Worm (Caenorhabditis elegans) whole organism, young adult: Measurements from ENCODE around the gene cyb-3.

Experiments used
- B0019.2 ChIP-seq: fragments of 200-800 bp; sonication (Bioruptor generic); conservative IDR thresholded peaks from 2 replicates; pipeline ENCODE4 v1.3.6; 2022; ENCODE audit warnings: missing genetic modification reagents, missing genetic modification characterization, missing compliant biosample characterization
- C06A6.2 ChIP-seq: fragments of 200-800 bp; sonication (Bioruptor generic); conservative IDR thresholded peaks from 2 replicates; pipeline ENCODE4 v1.3.6; 2022; ENCODE audit warnings: missing genetic modification characterization, missing compliant biosample characterization
- F23B12.7 ChIP-seq: sonication (generic microtip); optimal IDR thresholded peaks from 2 replicates; lab custom pipeline; 2017; ENCODE audit warnings: missing genetic modification characterization, mild to moderate bottlenecking, missing compliant biosample characterization, antibody characterized with exemption, moderate library complexity; ENCODE audit not compliant: insufficient read depth
- F33H1.4 ChIP-seq: fragments of 200-800 bp; sonication (Bioruptor generic); IDR thresholded peaks from 2 replicates; pipeline ENCODE4 v1.3.6; 2022; ENCODE audit warnings: missing genetic modification reagents, missing genetic modification characterization, missing compliant biosample characterization
- F49E8.2 ChIP-seq: sonication (generic microtip); optimal IDR thresholded peaks from 3 replicates; lab custom pipeline; 2017; ENCODE audit warnings: missing genetic modification characterization, mild to moderate bottlenecking, missing compliant biosample characterization, antibody characterized with exemption, moderate library complexity; ENCODE audit not compliant: insufficient read depth
- K12H6.12 ChIP-seq: fragments of 200-800 bp; sonication (Bioruptor generic); optimal IDR thresholded peaks from 2 replicates; lab custom pipeline; 2018; ENCODE audit warnings: mild to moderate bottlenecking, missing genetic modification characterization, missing compliant biosample characterization
- lir-1 ChIP-seq: fragments of 200-800 bp; sonication (Bioruptor generic); conservative IDR thresholded peaks from 2 replicates; pipeline ENCODE4 v1.3.6; 2022; ENCODE audit warnings: missing genetic modification reagents, missing genetic modification characterization, missing compliant biosample characterization
- mes-4 ChIP-seq: sonication (generic microtip); optimal IDR thresholded peaks from 2 replicates; lab custom pipeline; 2016; ENCODE audit warnings: missing genotype, missing genetic modification characterization, missing compliant biosample characterization
- pbrm-1 ChIP-seq: fragments of 200-800 bp; sonication (Bioruptor generic); IDR thresholded peaks from 2 replicates; pipeline ENCODE4 v1.3.6; 2022; ENCODE audit warnings: missing genetic modification reagents, missing genetic modification characterization, missing compliant biosample characterization
- snpc-4 ChIP-seq, 5 experiments: fragments of 150-350 bp in 1 of 5; sonication (generic microtip) in 4 of 5; optimal IDR thresholded peaks; 2 replicates each; lab custom pipeline; 2014 to 2018; ENCODE audit warnings: missing genetic modification characterization in 5 of 5, missing biosample characterization in 3 of 5, antibody characterized with exemption in 2 of 5, mild to moderate bottlenecking in 2 of 5, missing compliant biosample characterization in 2 of 5, missing genotype in 2 of 5, moderate library complexity in 2 of 5, missing genetic modification reagents in 1 of 5
- ztf-28 ChIP-seq: fragments of 200-800 bp; sonication (Bioruptor generic); IDR thresholded peaks from 2 replicates; pipeline ENCODE4 v1.3.6; 2022; ENCODE audit warnings: missing genetic modification reagents, missing genetic modification characterization, missing compliant biosample characterization

DNA sequence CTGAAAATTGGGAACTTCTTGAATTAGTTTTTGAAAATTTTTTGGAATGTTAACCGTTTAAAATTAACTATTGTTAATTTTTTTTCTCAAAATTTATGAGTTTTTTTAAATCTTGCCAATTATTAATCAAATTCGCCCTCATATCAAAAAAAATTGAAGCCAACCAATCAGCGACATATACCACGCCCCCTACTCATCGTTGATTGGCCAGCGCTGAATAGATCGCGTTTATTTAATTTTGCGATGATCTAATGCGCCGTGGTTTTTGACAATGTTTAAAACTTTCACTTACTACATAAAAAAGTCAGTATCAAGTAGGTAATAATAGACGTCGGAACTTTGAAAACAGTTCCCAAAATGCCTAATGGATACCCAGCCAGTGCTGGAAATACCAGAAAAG is 46.9 kb downstream of the cyb-3 start:
- no peak for TF ChIP-seq ztf-28 (GFP tag; lab: Robert Waterston, UW)
- TF ChIP-seq F23B12.7 (tag; lab: Kevin White, UChicago), result no peak
- no peak for TF ChIP-seq B0019.2 (GFP tag; lab: Robert Waterston, UW)
- TF ChIP-seq F49E8.2, result no peak
- no peak for TF ChIP-seq C06A6.2 (GFP tag; lab: Robert Waterston, UW)
- no peak for TF ChIP-seq mes-4 (tag; lab: Kevin White, UChicago)
- no peak for TF ChIP-seq K12H6.12
- no peak for TF ChIP-seq pbrm-1 (GFP tag; lab: Robert Waterston, UW)
- TF ChIP-seq F33H1.4 (GFP tag; lab: Robert Waterston, UW), result no peak
- no peak for TF ChIP-seq lir-1 (GFP tag; lab: Robert Waterston, UW)
- no peak for TF ChIP-seq snpc-4 (GFP tag; optimal IDR thresholded peaks at IDR 0.05; lab: Kevin White, UChicago)
- no peak for TF ChIP-seq snpc-4 (tag; optimal IDR thresholded peaks at IDR 0.05; lab: Kevin White, UChicago)
